Worm (Caenorhabditis elegans) whole organism, L4/young adult: Measurements from ENCODE around the gene W04B5.8.

ENCODE experiments used
- W03F9.2 ChIP-seq: fragments of 150-350 bp; optimal IDR thresholded peaks from 2 replicates; lab custom pipeline; 2014; ENCODE audit warnings: missing biosample characterization, missing genetic modification characterization
- dao-5 ChIP-seq: sonication (generic microtip); optimal IDR thresholded peaks from 2 replicates; lab custom pipeline; 2016; ENCODE audit warnings: missing genotype, missing genetic modification characterization, moderate library complexity, missing compliant biosample characterization
- him-1 ChIP-seq: sonication (generic microtip); optimal IDR thresholded peaks from 2 replicates; lab custom pipeline; 2016; ENCODE audit warnings: missing genotype, missing genetic modification reagents, missing genetic modification characterization, missing compliant biosample characterization

DNA sequence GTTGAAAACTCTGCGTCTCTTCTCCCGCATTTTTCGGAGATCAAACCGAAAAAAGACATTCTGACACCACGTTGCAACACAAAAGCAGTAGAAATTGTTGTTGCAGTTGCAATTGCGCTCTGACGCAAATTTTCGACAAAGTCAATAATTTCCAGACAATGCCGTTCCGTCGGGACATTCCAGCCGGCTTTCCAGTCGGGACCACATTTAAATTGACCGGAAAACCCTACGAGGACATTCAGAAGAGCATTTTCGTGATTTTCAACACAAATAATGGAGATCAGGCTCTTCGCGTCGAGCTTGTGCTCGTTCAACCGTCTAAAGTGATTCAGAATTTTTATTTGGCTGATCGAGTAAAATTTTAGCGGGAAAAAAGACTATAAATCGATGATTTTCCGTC is 7.1 kb upstream of the W04B5.8 start:
- no peak for TF ChIP-seq him-1
- no peak for TF ChIP-seq W03F9.2 (tag; lab: Kevin White, UChicago)
- no peak for TF ChIP-seq dao-5 (tag; lab: Kevin White, UChicago)
